Worm (Caenorhabditis elegans): ENCODE results near the gene str-150.

- TF ChIP-seq mes-2 (tag; optimal IDR thresholded peaks at IDR 0.05; ENCODE audit: poor library complexity, severe bottlenecking) (no peak), nhr-76 (tag; optimal IDR thresholded peaks at IDR 0.05) (no peak), fkh-10 (GFP tag; optimal IDR thresholded peaks at IDR 0.05) (no peak), jun-1 (tag; optimal IDR thresholded peaks at IDR 0.05) (no peak), lir-3 (tag; optimal IDR thresholded peaks at IDR 0.05) (no peak), D1046.2 (GFP tag; IDR thresholded peaks at IDR 0.05) (no peak), dmd-6 (GFP tag; IDR thresholded peaks at IDR 0.05) (no peak), ceh-82 (tag; optimal IDR thresholded peaks at IDR 0.05) (no peak)
Measured at ce11 chrV:16600623-16601022, 17.6 kb downstream of the str-150 start, which contains the start of gene T03E6.9.

Data from whole organism, L4 larva.